Worm (Caenorhabditis elegans): Measurements from ENCODE around the gene ZK662.6.

DNA sequence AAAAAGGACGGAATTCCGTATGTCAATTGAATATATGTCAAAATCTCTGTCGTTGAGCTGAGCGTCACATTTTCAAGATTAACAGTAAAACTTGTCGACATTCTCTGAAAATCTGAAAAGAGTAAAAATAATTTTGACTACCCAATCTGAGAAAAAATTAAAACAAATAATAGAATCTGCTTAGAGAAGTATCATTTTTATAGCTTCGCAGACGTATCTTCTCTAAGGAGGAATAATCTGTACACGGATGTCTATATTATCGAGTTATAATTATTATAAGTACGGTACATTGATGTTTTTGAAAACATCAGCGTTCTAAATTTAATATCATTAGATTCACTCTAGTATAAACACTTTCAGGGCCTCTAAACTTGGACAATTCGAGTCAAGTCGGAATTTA lies 22.1 kb downstream of the ZK662.6 start, which contains the start of gene srg-64:
- TF ChIP-seq elt-1 (tag; optimal IDR thresholded peaks at IDR 0.05) (no peak), ztf-4 (tag; optimal IDR thresholded peaks at IDR 0.05) (no peak), mdl-1 (tag; optimal IDR thresholded peaks at IDR 0.05) (no peak), ztf-1 (GFP tag; conservative IDR thresholded peaks at IDR 0.05) (no peak), nhr-12 (tag; optimal IDR thresholded peaks at IDR 0.05) (no peak), ztf-11 (tag; optimal IDR thresholded peaks at IDR 0.05) (no peak), nhr-11 (tag; optimal IDR thresholded peaks at IDR 0.05) (no peak)
